Worm (Caenorhabditis elegans) whole organism, mixed stage, embryonic: Measurements from ENCODE around the gene T21B6.3.

Experiments
- blmp-1 ChIP-seq: fragments of 150-350 bp; optimal IDR thresholded peaks from 2 replicates; lab custom pipeline; 2014; ENCODE audit warnings: missing biosample characterization, missing genetic modification characterization
- elt-1 ChIP-seq: sonication (generic microtip); optimal IDR thresholded peaks from 2 replicates; lab custom pipeline; 2017; ENCODE audit warnings: missing genetic modification characterization, mild to moderate bottlenecking, missing compliant biosample characterization, antibody characterized with exemption, moderate library complexity, borderline replicate concordance; ENCODE audit not compliant: insufficient read depth
- lsy-2 ChIP-seq: fragments of 150-350 bp; optimal IDR thresholded peaks from 2 replicates; lab custom pipeline; 2014; ENCODE audit warnings: missing biosample characterization, missing genetic modification characterization

DNA sequence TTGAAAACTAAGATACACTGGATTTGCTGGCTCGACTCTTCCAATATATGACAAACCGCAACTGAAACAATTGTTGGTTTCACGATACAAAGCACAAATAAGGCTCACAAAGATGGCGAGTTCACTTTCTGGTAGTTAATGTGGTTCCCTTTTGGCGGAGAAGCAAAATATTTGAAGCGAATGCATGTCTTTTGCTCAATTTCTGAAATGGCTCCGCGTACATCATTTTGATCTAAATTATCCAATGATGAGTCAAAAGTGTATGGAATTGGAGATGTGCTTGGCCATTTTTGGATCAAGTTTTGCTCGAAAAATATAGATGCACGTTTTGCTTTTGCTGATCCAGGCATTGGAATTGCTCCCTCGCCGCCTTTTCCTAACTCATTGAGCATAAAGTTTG is 13.0 kb upstream of the T21B6.3 start:
- TF ChIP-seq blmp-1 (tag; lab: Kevin White, UChicago) (no peak), lsy-2 (tag; lab: Kevin White, UChicago) (no peak), elt-1 (tag; lab: Kevin White, UChicago) (no peak)
